Worm (Caenorhabditis elegans): ENCODE measurements around the gene ZK682.7.

ce11 chrV:9262708-9263107, 29.3 kb downstream of the ZK682.7 start:
- TF ChIP-seq scrt-1 (GFP tag; IDR thresholded peaks at IDR 0.05) (no peak), F13C5.2 (tag; optimal IDR thresholded peaks at IDR 0.05) (no peak), tra-4 (tag; optimal IDR thresholded peaks at IDR 0.05) (no peak), hmg-4 (GFP tag; optimal IDR thresholded peaks at IDR 0.05) (no peak), tbx-37 (GFP tag; conservative IDR thresholded peaks at IDR 0.05) (no peak), ama-1 (optimal IDR thresholded peaks at IDR 0.05) (no peak), ceh-36 (tag; optimal IDR thresholded peaks at IDR 0.05) (no peak), flt-1 (GFP tag; IDR thresholded peaks at IDR 0.05) (no peak), pes-1 (GFP tag; IDR thresholded peaks at IDR 0.05) (no peak), ceh-13 (GFP tag; optimal IDR thresholded peaks at IDR 0.05) (no peak)
